Fruit fly (Drosophila melanogaster): ENCODE measurements around the gene SsRbeta.

The SsRbeta gene

DNA sequence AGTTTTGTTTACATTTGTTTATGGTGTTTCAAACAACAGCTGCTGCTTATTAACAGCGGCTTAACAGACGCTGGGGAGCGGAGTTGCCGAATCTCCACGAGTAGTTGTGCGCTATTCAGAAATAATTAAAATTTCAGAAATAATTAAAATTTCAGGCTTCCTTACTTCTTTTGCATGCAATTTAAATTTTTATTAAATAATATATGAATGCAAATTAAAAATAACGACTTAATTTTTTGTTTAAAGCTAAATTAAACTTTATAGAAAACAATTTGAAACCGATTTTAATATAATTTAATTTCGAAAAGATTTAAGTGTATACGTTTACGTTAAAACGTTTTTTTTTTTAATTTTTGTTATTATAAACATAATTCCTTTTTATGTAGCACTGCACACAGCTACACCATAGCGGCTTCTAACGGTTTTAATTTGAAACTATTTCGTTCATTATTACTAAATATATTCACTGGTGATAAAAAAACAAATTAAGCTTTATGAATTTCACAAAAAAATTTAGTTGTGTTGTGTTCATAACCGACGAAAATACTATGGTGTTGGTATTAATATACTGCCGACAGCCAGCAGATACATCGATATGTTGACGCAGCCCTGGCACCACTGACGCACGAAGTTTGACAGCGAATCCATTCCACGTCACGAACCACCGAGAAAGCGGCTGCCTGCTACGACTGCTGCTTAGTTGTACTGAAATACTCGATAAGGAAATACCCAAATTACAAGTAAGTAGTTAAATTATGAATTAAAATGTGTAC, at the start of gene SsRbeta:
Gene SsRbeta (plus strand): TSS at position 645 of the 773 bp plus-strand sequence.
- TF ChIP-seq OdsH (GFP tag; optimal IDR thresholded peaks at IDR 0.05) (peak; percentile 43), Gug (GFP tag; IDR thresholded peaks at IDR 0.05) (peak; percentile 33), CG8119 (GFP tag; IDR thresholded peaks at IDR 0.05) (peak; percentile 19), CG3032 (tag; optimal IDR thresholded peaks at IDR 0.05) (peak; percentile 13), Met (GFP tag; optimal IDR thresholded peaks at IDR 0.05) (peak; percentile 26), CG9139 (GFP tag; optimal IDR thresholded peaks at IDR 0.05) (no peak), Smox (GFP tag; optimal IDR thresholded peaks at IDR 0.05) (no peak), Lpt (GFP tag; optimal IDR thresholded peaks at IDR 0.05) (no peak), achi (GFP tag; optimal IDR thresholded peaks at IDR 0.05) (peak; percentile 100), CG6163 (GFP tag; IDR thresholded peaks at IDR 0.05) (peak; percentile 20), CG4318 (GFP tag; optimal IDR thresholded peaks at IDR 0.05) (no peak), Ets21C (GFP tag; optimal IDR thresholded peaks at IDR 0.05) (no peak), eg (GFP tag; IDR thresholded peaks at IDR 0.05) (peak; percentile 63), CG10631 (GFP tag; optimal IDR thresholded peaks at IDR 0.05) (peak; percentile 18), Eip93F (GFP tag; optimal IDR thresholded peaks at IDR 0.05) (peak; percentile 78), esn (GFP tag; optimal IDR thresholded peaks at IDR 0.05) (peak; percentile 19), CG6792 (GFP tag; optimal IDR thresholded peaks at IDR 0.05) (no peak), Eip78C (GFP tag) (peak; percentile 75), CG15336 (GFP tag; IDR thresholded peaks at IDR 0.05) (peak; percentile 41), CG7368 (GFP tag; optimal IDR thresholded peaks at IDR 0.05) (no peak), Hr39 (GFP tag; optimal IDR thresholded peaks at IDR 0.05) (no peak), acj6 (GFP tag; optimal IDR thresholded peaks at IDR 0.05) (peak; percentile 38), Hr38 (GFP tag; optimal IDR thresholded peaks at IDR 0.05) (no peak), fkh (GFP tag; optimal IDR thresholded peaks at IDR 0.05) (peak; percentile 51), dac (GFP tag; optimal IDR thresholded peaks at IDR 0.05) (no peak), net (GFP tag; optimal IDR thresholded peaks at IDR 0.05) (no peak)

DNA sequence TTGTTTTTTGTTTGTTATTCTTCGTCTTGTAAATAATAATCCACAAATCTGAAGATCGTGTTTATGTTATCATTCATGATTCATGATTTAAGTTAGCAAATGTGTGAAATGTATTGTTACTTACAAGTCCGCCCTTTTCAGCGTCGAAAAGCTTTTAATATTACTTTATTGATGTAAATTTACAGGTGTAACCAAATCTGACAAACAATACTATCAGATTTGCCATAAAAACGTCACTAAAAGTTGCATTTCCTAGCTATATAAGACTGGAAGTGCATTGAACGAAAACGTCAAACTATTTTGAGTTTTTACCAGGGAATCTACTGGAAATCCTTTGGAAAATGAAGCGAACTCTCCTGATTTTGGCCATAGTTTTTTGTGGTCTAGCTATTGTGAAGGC, 47.2 kb upstream of the SsRbeta start, which contains the start of gene CG33258:
Gene CG33258 (plus strand): TSS at position 301 of the 400 bp plus-strand sequence.
- TF ChIP-seq CG11902 (GFP tag; optimal IDR thresholded peaks at IDR 0.05): no peak
- TF ChIP-seq Smox (GFP tag; optimal IDR thresholded peaks at IDR 0.05): no peak
- TF ChIP-seq Ets96B (tag; optimal IDR thresholded peaks at IDR 0.05): no peak
- TF ChIP-seq CG7368 (GFP tag; optimal IDR thresholded peaks at IDR 0.05): no peak
- no peak for TF ChIP-seq topi (GFP tag; optimal IDR thresholded peaks at IDR 0.05)
- no peak for TF ChIP-seq CG8632 (GFP tag; optimal IDR thresholded peaks at IDR 0.05)
- TF ChIP-seq svp (GFP tag): no peak
- no peak for TF ChIP-seq Hr38 (GFP tag; optimal IDR thresholded peaks at IDR 0.05)
- TF ChIP-seq dsx (GFP tag; optimal IDR thresholded peaks at IDR 0.05; ENCODE audit: poor library complexity, severe bottlenecking): no peak
- TF ChIP-seq CG16779 (tag; optimal IDR thresholded peaks at IDR 0.05): no peak

DNA sequence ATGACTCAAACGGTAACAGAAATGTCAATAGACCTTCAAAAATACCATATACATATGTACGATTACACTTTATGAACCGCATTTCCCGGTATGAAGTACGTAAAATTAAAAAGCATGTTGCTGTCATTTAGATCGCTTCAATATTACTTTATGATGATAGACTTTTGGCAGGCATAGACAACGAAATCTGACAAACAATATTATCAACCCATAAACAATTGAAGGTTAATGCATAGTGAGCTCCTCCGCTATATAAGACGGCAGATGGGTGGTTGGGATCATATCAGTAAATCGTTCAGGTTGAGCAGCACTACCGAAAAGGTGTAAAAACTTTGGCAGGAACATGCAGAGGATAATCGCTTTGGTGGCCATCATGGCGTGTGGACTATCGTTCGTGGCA, 45.7 kb upstream of the SsRbeta start, which contains the start of gene CG13075:
Gene CG13075 (plus strand): TSS at position 301 of the 400 bp plus-strand sequence.
- TF ChIP-seq CG8319 (GFP tag; optimal IDR thresholded peaks at IDR 0.05): no peak
- TF ChIP-seq CG9139 (GFP tag; optimal IDR thresholded peaks at IDR 0.05): no peak
- no peak for TF ChIP-seq CG6276 (GFP tag; optimal IDR thresholded peaks at IDR 0.05)
- TF ChIP-seq Sox14 (GFP tag; optimal IDR thresholded peaks at IDR 0.05): no peak
- no peak for TF ChIP-seq CG6808 (GFP tag; optimal IDR thresholded peaks at IDR 0.05)
- no peak for TF ChIP-seq vri (GFP tag; optimal IDR thresholded peaks at IDR 0.05)
- no peak for TF ChIP-seq ss (GFP tag; optimal IDR thresholded peaks at IDR 0.05)
- no peak for TF ChIP-seq fkh (GFP tag; optimal IDR thresholded peaks at IDR 0.05)
- TF ChIP-seq salr (GFP tag; optimal IDR thresholded peaks at IDR 0.05): no peak
- no peak for TF ChIP-seq svp (GFP tag)
- no peak for TF ChIP-seq spab (GFP tag; optimal IDR thresholded peaks at IDR 0.05)
- TF ChIP-seq CG11762 (GFP tag; optimal IDR thresholded peaks at IDR 0.05; ENCODE audit: insufficient read depth): no peak
- no peak for TF ChIP-seq Ets21C (GFP tag; optimal IDR thresholded peaks at IDR 0.05)
- no peak for TF ChIP-seq Lpt (GFP tag; optimal IDR thresholded peaks at IDR 0.05)
- no peak for TF ChIP-seq acj6 (GFP tag; optimal IDR thresholded peaks at IDR 0.05)
- TF ChIP-seq topi (GFP tag; optimal IDR thresholded peaks at IDR 0.05): no peak

All from whole organism, prepupa.